Fruit fly (Drosophila melanogaster): Measurements from ENCODE around the gene CG34159.
A peak's percentile ranks its signal among the peaks of the same experiment; 100 is the strongest.

CG34159 gene

dm6 chr2L:10200847-10201246 lies 3.3 kb downstream of the CG34159 start, which contains the start of the genes Ripalpha and RpL7 (continued):
- peak in 1 of 2 experiments; percentile 72 for TF ChIP-seq tll (GFP tag; optimal IDR thresholded peaks at IDR 0.05)
- peak; percentile 99 for TF ChIP-seq mirr (GFP tag; optimal IDR thresholded peaks at IDR 0.05)
- peak; percentile 96 for TF ChIP-seq ttk (GFP tag; IDR thresholded peaks at IDR 0.05)
- no peak for TF ChIP-seq abd-A (tag; optimal IDR thresholded peaks at IDR 0.05)
- TF ChIP-seq dmrt99B (tag; optimal IDR thresholded peaks at IDR 0.05) = peak; percentile 84
- peak; percentile 97 for TF ChIP-seq CG9817 (tag; optimal IDR thresholded peaks at IDR 0.05)
- TF ChIP-seq CG4424 (GFP tag; optimal IDR thresholded peaks at IDR 0.05) = peak; percentile 97
- peak; percentile 98 for TF ChIP-seq HLH54F (GFP tag; optimal IDR thresholded peaks at IDR 0.05)
- TF ChIP-seq CG14710 (tag; optimal IDR thresholded peaks at IDR 0.05) = peak; percentile 97
- TF ChIP-seq CG34376 (GFP tag; optimal IDR thresholded peaks at IDR 0.05) = peak; percentile 99
- peak; percentile 97; the same call in 2 of the 3 replicates for TF ChIP-seq CG6175 (GFP tag; IDR thresholded peaks at IDR 0.05)
- peak; percentile 97 for TF ChIP-seq Fer3 (tag; optimal IDR thresholded peaks at IDR 0.05)
- TF ChIP-seq BEAF-32 (GFP tag; optimal IDR thresholded peaks at IDR 0.05) = peak; percentile 98
- peak; percentile 97 for TF ChIP-seq fd102C (GFP tag; optimal IDR thresholded peaks at IDR 0.05)
- TF ChIP-seq CG8290 (GFP tag; optimal IDR thresholded peaks at IDR 0.05) = peak; percentile 96
- peak; percentile 95 to 99 for TF ChIP-seq CG8290 (tag; optimal IDR thresholded peaks at IDR 0.05)
- peak; percentile 75; the same call in 2 of the 3 replicates for TF ChIP-seq z (GFP tag; IDR thresholded peaks at IDR 0.05)
- TF ChIP-seq lmd (GFP tag; IDR thresholded peaks at IDR 0.05) = peak; percentile 93
- no peak for TF ChIP-seq usp (GFP tag; optimal IDR thresholded peaks at IDR 0.05)
- peak; percentile 100 for TF ChIP-seq lab (GFP tag; optimal IDR thresholded peaks at IDR 0.05)
- TF ChIP-seq Hmr (GFP tag; optimal IDR thresholded peaks at IDR 0.05) = peak; percentile 100
- peak; percentile 97 for TF ChIP-seq Bteb2 (GFP tag; optimal IDR thresholded peaks at IDR 0.05)
- peak in 1 of 2 experiments; percentile 87 for TF ChIP-seq insv (GFP tag; optimal IDR thresholded peaks at IDR 0.05)
- TF ChIP-seq CG8924 (tag; optimal IDR thresholded peaks at IDR 0.05) = peak; percentile 89
- TF ChIP-seq h (optimal IDR thresholded peaks at IDR 0.05) = no peak
- peak; percentile 95 for TF ChIP-seq CG16815 (GFP tag; optimal IDR thresholded peaks at IDR 0.05)
- peak; percentile 88 for TF ChIP-seq peb (GFP tag; IDR thresholded peaks at IDR 0.05)
- no peak for TF ChIP-seq eve (GFP tag; optimal IDR thresholded peaks at IDR 0.05)
- peak; percentile 100 for TF ChIP-seq ci (GFP tag; IDR thresholded peaks at IDR 0.05)
- peak; percentile 100 for TF ChIP-seq Ets97D (GFP tag; optimal IDR thresholded peaks at IDR 0.05)
- TF ChIP-seq Fer2 (tag; optimal IDR thresholded peaks at IDR 0.05) = peak; percentile 95
- peak; percentile 97 for TF ChIP-seq CG3065 (GFP tag; optimal IDR thresholded peaks at IDR 0.05)
- peak; percentile 95 for TF ChIP-seq CG17385 (GFP tag; optimal IDR thresholded peaks at IDR 0.05)
- TF ChIP-seq Poxn (GFP tag; IDR thresholded peaks at IDR 0.05) = peak; percentile 90
- peak; percentile 96 for TF ChIP-seq E2f1 (GFP tag; IDR thresholded peaks at IDR 0.05)
- TF ChIP-seq lbe (GFP tag; optimal IDR thresholded peaks at IDR 0.05) = peak; percentile 91
- peak; percentile 74 for TF ChIP-seq CG4360 (GFP tag; IDR thresholded peaks at IDR 0.05)
- peak; percentile 95 for TF ChIP-seq scrt (GFP tag; optimal IDR thresholded peaks at IDR 0.05)
- no peak for TF ChIP-seq Trl (optimal IDR thresholded peaks at IDR 0.05)
- TF ChIP-seq Trl (GFP tag; optimal IDR thresholded peaks at IDR 0.05) = peak; percentile 99
- TF ChIP-seq CG10462 (GFP tag; optimal IDR thresholded peaks at IDR 0.05) = peak; percentile 94
- TF ChIP-seq dati (GFP tag; IDR thresholded peaks at IDR 0.05) = peak; percentile 96
- TF ChIP-seq GATAe (GFP tag; conservative IDR thresholded peaks at IDR 0.05) = peak; percentile 81
- TF ChIP-seq Dref (GFP tag; IDR thresholded peaks at IDR 0.05) = peak; percentile 98
- TF ChIP-seq toy (GFP tag; IDR thresholded peaks at IDR 0.05) = no peak; the same call in 1 of the 2 replicates
- peak; percentile 97 for TF ChIP-seq so (GFP tag; IDR thresholded peaks at IDR 0.05)
- TF ChIP-seq dpn (GFP tag; optimal IDR thresholded peaks at IDR 0.05) = peak; percentile 95 to 98
- TF ChIP-seq CG8388 (GFP tag; optimal IDR thresholded peaks at IDR 0.05) = peak; percentile 92
- peak; percentile 98 for TF ChIP-seq Vsx1 (GFP tag; optimal IDR thresholded peaks at IDR 0.05)
- TF ChIP-seq ac (GFP tag; optimal IDR thresholded peaks at IDR 0.05) = peak; percentile 96
- TF ChIP-seq CG7745 (tag; optimal IDR thresholded peaks at IDR 0.05) = peak; percentile 84
- peak; percentile 90 for TF ChIP-seq CG2678 (tag; optimal IDR thresholded peaks at IDR 0.05)

Measured in whole organism, embryonic.